Fruit fly (Drosophila melanogaster) ovary, adult (tissue): ENCODE results near the gene CG9676.

ENCODE experiments used
- CG17801 ChIP-seq: fragments of 200-800 bp; optimal IDR thresholded peaks from 2 replicates; lab custom pipeline; 2019; ENCODE audit warnings: missing biosample characterization, mild to moderate bottlenecking, missing genetic modification characterization, moderate library complexity; ENCODE audit not compliant: partially characterized antibody

The CG9676 gene

DNA sequence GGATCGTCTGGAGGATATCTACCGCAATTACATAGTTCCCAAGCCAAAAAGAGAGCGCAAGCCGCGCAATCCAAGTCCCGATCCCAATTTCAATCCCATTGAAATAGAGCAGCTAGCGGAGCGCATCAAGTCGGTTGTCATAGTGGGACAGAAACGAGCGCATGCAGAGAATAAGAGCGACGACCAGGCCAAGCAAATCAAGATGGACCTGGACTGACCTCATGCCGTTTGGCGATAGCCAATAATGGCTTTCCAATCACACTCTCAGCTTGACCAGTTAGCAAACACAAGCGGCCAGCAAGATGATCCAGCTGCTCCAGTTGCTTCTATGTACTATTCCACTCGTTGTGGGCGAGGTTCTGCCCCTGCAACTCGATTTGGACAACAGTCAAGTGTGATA lies 48.3 kb downstream of the CG9676 start:
- no peak for TF ChIP-seq CG17801 (GFP tag; lab: Kevin White, UChicago)

DNA sequence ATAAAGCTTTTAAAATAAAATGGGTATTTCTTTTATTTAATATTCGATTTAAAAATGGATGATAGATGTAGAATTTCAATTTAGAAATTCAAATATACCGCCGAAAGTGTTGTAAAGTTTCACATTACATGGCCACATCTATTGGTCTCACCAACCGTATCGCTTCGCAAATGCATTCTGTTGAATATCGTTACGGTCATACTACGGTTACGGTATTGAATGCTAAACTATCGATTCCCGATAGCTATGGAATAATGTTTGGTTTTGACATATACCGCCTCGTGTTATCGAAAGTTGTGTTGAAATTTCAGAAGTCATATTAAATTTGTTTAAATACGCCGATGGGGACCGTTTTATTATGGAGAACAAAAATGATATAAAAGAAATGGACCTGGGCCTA lies 48.9 kb downstream of the CG9676 start, which contains the start of the genes CG32573 and CG42512:
TSS of gene CG32573 (plus strand) at position 279 of the 400 bp plus-strand sequence.
TSS of gene CG42512 (plus strand) at position 279 of the 400 bp plus-strand sequence.
- no peak for TF ChIP-seq CG17801 (GFP tag; lab: Kevin White, UChicago)

dm6 chrX:16650078-16651063 lies 49.6 kb downstream of the CG9676 start:
- no peak for TF ChIP-seq CG17801 (GFP tag; lab: Kevin White, UChicago)
